Worm (Caenorhabditis elegans) whole organism, L2 larva: ENCODE results near the gene R05D3.3.
"Not testable (repeated sequence)": the region's sequence is repeated elsewhere in the genome, so short reads cannot be mapped to it uniquely, and the experiment has no call there.

Source experiments
- C34F6.9 ChIP-seq: fragments of 150-350 bp; optimal IDR thresholded peaks from 2 replicates; lab custom pipeline; 2014; ENCODE audit warnings: missing biosample characterization, missing genetic modification characterization
- Y55F3AM.14 ChIP-seq: fragments of 200-800 bp; sonication (Bioruptor generic); optimal IDR thresholded peaks from 2 replicates; lab custom pipeline; 2018; ENCODE audit warnings: mild to moderate bottlenecking, missing genetic modification characterization, missing compliant biosample characterization
- ZK546.5 ChIP-seq: sonication (generic microtip); optimal IDR thresholded peaks from 2 replicates; lab custom pipeline; 2017; ENCODE audit warnings: missing biosample characterization, missing genetic modification characterization
- alr-1 ChIP-seq: fragments of 150-350 bp; optimal IDR thresholded peaks from 2 replicates; lab custom pipeline; 2014; ENCODE audit warnings: missing biosample characterization, missing genetic modification characterization
- aly-2 ChIP-seq: fragments of 150-350 bp; optimal IDR thresholded peaks from 2 replicates; lab custom pipeline; 2014; ENCODE audit warnings: missing biosample characterization, missing genetic modification characterization
- ama-1 ChIP-seq: fragments of 150-350 bp; optimal IDR thresholded peaks from 2 replicates; lab custom pipeline; 2018; ENCODE audit warnings: inconsistent platforms
- ceh-16 ChIP-seq: fragments of 150-350 bp; optimal IDR thresholded peaks from 2 replicates; lab custom pipeline; 2014; ENCODE audit warnings: missing biosample characterization, missing genetic modification characterization
- ceh-82 ChIP-seq: fragments of 150-350 bp; optimal IDR thresholded peaks from 2 replicates; lab custom pipeline; 2014; ENCODE audit warnings: missing biosample characterization, missing genetic modification characterization
- crh-2 ChIP-seq: sonication (generic microtip); optimal IDR thresholded peaks from 2 replicates; lab custom pipeline; 2017; ENCODE audit warnings: missing biosample characterization, missing genetic modification characterization
- egl-27 ChIP-seq: sonication (generic microtip); optimal IDR thresholded peaks from 3 replicates; lab custom pipeline; 2017; ENCODE audit warnings: missing biosample characterization, missing genetic modification reagents, missing genetic modification characterization
- elt-1 ChIP-seq: fragments of 150-350 bp; optimal IDR thresholded peaks from 2 replicates; lab custom pipeline; 2014; ENCODE audit warnings: missing biosample characterization, missing genetic modification characterization
- elt-3 ChIP-seq: sonication (generic microtip); optimal IDR thresholded peaks from 2 replicates; lab custom pipeline; 2017; ENCODE audit warnings: missing biosample characterization, missing genetic modification characterization
- fos-1 ChIP-seq: fragments of 150-350 bp; optimal IDR thresholded peaks from 2 replicates; lab custom pipeline; 2014; ENCODE audit warnings: missing biosample characterization, missing genetic modification characterization
- gmeb-1 ChIP-seq: fragments of 150-350 bp; optimal IDR thresholded peaks from 2 replicates; lab custom pipeline; 2014; ENCODE audit warnings: missing biosample characterization, missing genetic modification characterization
- lin-11 ChIP-seq: fragments of 150-350 bp; sonication (generic microtip); optimal IDR thresholded peaks from 2 replicates; lab custom pipeline; 2014; ENCODE audit warnings: missing biosample characterization, missing genetic modification characterization, inconsistent platforms, mixed read lengths
- lin-13 ChIP-seq: fragments of 150-350 bp; optimal IDR thresholded peaks from 2 replicates; lab custom pipeline; 2014; ENCODE audit warnings: missing biosample characterization, missing genetic modification reagents, missing genetic modification characterization
- lin-39 ChIP-seq: fragments of 150-350 bp; optimal IDR thresholded peaks from 2 replicates; lab custom pipeline; 2014; ENCODE audit warnings: missing biosample characterization, missing genetic modification reagents, missing genetic modification characterization
- mab-5 ChIP-seq: fragments of 150-350 bp; optimal IDR thresholded peaks from 2 replicates; lab custom pipeline; 2014; ENCODE audit warnings: missing biosample characterization, missing genetic modification characterization
- mbf-1 ChIP-seq: sonication (generic microtip); optimal IDR thresholded peaks from 2 replicates; lab custom pipeline; 2017; ENCODE audit warnings: missing biosample characterization, missing genetic modification characterization
- mdl-1 ChIP-seq, 2 experiments: fragments of 150-350 bp in 1 of 2; sonication (generic microtip) in 1 of 2; optimal IDR thresholded peaks; 2 replicates each; lab custom pipeline; 2017; ENCODE audit warnings: missing biosample characterization in 2 of 2, missing genetic modification characterization in 2 of 2
- nhr-10 ChIP-seq: sonication (generic microtip); optimal IDR thresholded peaks from 2 replicates; lab custom pipeline; 2017; ENCODE audit warnings: missing biosample characterization, missing genetic modification characterization
- nhr-12 ChIP-seq: fragments of 150-350 bp; optimal IDR thresholded peaks from 2 replicates; lab custom pipeline; 2014; ENCODE audit warnings: missing biosample characterization, missing genetic modification characterization
- nhr-129 ChIP-seq: fragments of 150-350 bp; optimal IDR thresholded peaks from 2 replicates; lab custom pipeline; 2014; ENCODE audit warnings: missing biosample characterization, missing genetic modification characterization
- nhr-21 ChIP-seq: fragments of 150-350 bp; optimal IDR thresholded peaks from 2 replicates; lab custom pipeline; 2014; ENCODE audit warnings: missing biosample characterization, missing genetic modification characterization
- nhr-23 ChIP-seq: fragments of 150-350 bp; optimal IDR thresholded peaks from 2 replicates; lab custom pipeline; 2014; ENCODE audit warnings: missing biosample characterization, missing genetic modification reagents, missing genetic modification characterization
- nhr-237 ChIP-seq: fragments of 150-350 bp; optimal IDR thresholded peaks from 2 replicates; lab custom pipeline; 2014; ENCODE audit warnings: missing biosample characterization, missing genetic modification characterization
- nhr-25 ChIP-seq: fragments of 150-350 bp; sonication (generic microtip); optimal IDR thresholded peaks from 3 replicates; lab custom pipeline; 2014; ENCODE audit warnings: missing biosample characterization, missing genetic modification characterization
- nhr-6 ChIP-seq: fragments of 150-350 bp; optimal IDR thresholded peaks from 2 replicates; lab custom pipeline; 2014; ENCODE audit warnings: missing biosample characterization, missing genetic modification characterization
- sem-4 ChIP-seq: fragments of 150-350 bp; optimal IDR thresholded peaks from 2 replicates; lab custom pipeline; 2014; ENCODE audit warnings: missing biosample characterization, missing genetic modification reagents, missing genetic modification characterization
- skn-1 ChIP-seq: sonication (generic microtip); optimal IDR thresholded peaks from 2 replicates; lab custom pipeline; 2017; ENCODE audit warnings: missing biosample characterization, missing genetic modification characterization
- sma-3 ChIP-seq: sonication (generic microtip); optimal IDR thresholded peaks from 2 replicates; lab custom pipeline; 2016; ENCODE audit warnings: missing genetic modification reagents, missing genetic modification characterization, missing compliant biosample characterization
- sma-9 ChIP-seq, 2 experiments: fragments of 150-350 bp in 1 of 2; sonication (generic microtip) in 1 of 2; optimal IDR thresholded peaks; 2 replicates each; lab custom pipeline; 2014 to 2016; ENCODE audit warnings: missing genetic modification characterization in 2 of 2, mild to moderate bottlenecking in 1 of 2, missing biosample characterization in 1 of 2, missing compliant biosample characterization in 1 of 2, missing genetic modification reagents in 1 of 2, moderate library complexity in 1 of 2
- snpc-4 ChIP-seq: fragments of 150-350 bp; optimal IDR thresholded peaks from 2 replicates; lab custom pipeline; 2014; ENCODE audit warnings: missing biosample characterization, missing genetic modification characterization
- unc-39 ChIP-seq: fragments of 150-350 bp; optimal IDR thresholded peaks from 2 replicates; lab custom pipeline; 2014; ENCODE audit warnings: missing biosample characterization, missing genetic modification characterization
- unc-55 ChIP-seq: fragments of 150-350 bp; sonication (generic microtip); optimal IDR thresholded peaks from 3 replicates; lab custom pipeline; 2014; ENCODE audit warnings: missing biosample characterization, missing genetic modification reagents, missing genetic modification characterization
- unc-62 ChIP-seq: fragments of 150-350 bp; optimal IDR thresholded peaks from 2 replicates; lab custom pipeline; 2014; ENCODE audit warnings: missing biosample characterization, missing genetic modification reagents, missing genetic modification characterization
- zag-1 ChIP-seq: fragments of 150-350 bp; optimal IDR thresholded peaks from 2 replicates; lab custom pipeline; 2014; ENCODE audit warnings: missing biosample characterization, missing genetic modification characterization
- ztf-1 ChIP-seq: fragments of 200-800 bp; sonication (Bioruptor generic); conservative IDR thresholded peaks from 2 replicates; pipeline ENCODE4 v1.3.6; 2022; ENCODE audit warnings: missing genetic modification characterization, missing compliant biosample characterization
- ztf-11 ChIP-seq: sonication (generic microtip); optimal IDR thresholded peaks from 2 replicates; lab custom pipeline; 2017; ENCODE audit warnings: missing biosample characterization, missing genetic modification characterization
- ztf-4 ChIP-seq: fragments of 150-350 bp; optimal IDR thresholded peaks from 2 replicates; lab custom pipeline; 2014; ENCODE audit warnings: missing biosample characterization, missing genetic modification characterization

Gene R05D3.3

DNA sequence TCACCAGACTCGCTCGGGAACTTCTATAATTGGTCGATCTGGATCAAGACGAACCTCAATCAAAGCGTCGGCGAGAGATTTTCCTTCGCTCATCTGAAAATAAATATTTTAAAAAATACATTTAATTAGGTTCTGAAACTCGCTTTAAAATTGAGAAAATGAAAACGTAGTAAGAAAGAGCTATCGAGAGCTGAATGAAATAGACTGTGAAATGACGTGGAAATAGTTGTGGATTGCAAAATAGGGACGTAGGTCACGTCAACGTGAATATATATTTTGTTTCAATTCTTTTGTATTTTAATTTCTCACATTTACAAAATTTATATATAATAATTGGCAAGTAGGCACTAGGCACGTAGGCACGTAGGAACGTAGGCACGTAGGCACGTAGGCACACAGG is 29.4 kb upstream of the R05D3.3 start, which contains the start of gene ZC262.4:
ZC262.4 (minus strand) TSS at position 101 of the 400 bp plus-strand sequence.
- no peak for TF ChIP-seq elt-3
- TF ChIP-seq Y55F3AM.14 (GFP tag; lab: Kevin White, UChicago), result no peak
- TF ChIP-seq gmeb-1 (tag; lab: Kevin White, UChicago), result no peak
- no peak for TF ChIP-seq sma-9 (GFP tag; optimal IDR thresholded peaks at IDR 0.05; lab: Kevin White, UChicago)
- TF ChIP-seq sma-9 (tag; optimal IDR thresholded peaks at IDR 0.05; lab: Kevin White, UChicago), result no peak
- TF ChIP-seq C34F6.9, result no peak
- TF ChIP-seq sem-4 (tag; lab: Kevin White, UChicago), result no peak

DNA sequence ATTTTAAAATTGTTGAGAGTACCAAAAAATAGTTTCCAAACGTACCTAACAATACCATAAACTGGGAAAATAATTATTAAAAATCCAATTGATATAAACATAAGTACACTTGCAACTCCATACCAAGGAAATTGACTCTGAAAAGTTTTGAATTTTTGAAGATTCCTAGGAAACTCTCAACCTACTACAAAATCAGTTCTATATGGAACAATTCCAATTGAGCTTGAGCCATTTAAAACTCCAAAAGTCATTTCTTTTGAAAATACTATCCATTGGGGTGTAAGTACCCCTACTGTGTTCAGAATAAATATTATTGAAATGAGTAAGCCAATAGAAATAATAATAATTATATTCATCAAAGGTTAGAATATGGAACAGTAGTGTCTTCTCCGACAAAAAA is 24.4 kb upstream of the R05D3.3 start, which contains the start of gene clc-28:
clc-28 (minus strand) TSS at position 101 of the 400 bp plus-strand sequence.
- TF ChIP-seq nhr-25, skn-1, sem-4 (tag; lab: Kevin White, UChicago): not testable (repeated sequence)

DNA sequence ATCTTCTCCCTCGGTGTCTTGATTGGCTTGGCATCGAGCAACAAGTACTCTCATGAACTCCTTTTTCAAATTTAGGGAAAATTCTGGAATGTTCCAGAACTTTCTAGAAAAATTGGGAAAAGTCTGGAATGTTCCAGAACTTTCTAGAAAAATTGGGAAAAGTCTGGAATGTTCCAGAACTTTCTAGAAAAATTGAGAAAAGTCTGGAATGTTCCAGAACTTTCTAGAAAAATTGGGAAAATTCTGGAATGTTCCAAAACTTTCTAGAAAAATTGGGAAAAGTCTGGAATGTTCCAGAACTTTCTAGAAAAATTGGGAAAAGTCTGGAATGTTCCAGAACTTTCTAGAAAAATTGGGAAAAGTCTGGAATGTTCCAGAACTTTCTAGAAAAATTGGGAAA is 19.5 kb upstream of the R05D3.3 start, which contains the start of gene ZC262.7:
ZC262.7 (minus strand) TSS at position 54 of the 400 bp plus-strand sequence.
- TF ChIP-seq Y55F3AM.14 (GFP tag; lab: Kevin White, UChicago); unc-62 (GFP tag; lab: Kevin White, UChicago); nhr-23 (tag; lab: Kevin White, UChicago): not testable (repeated sequence)
- TF ChIP-seq, all 48 proteins: peak for 0; not testable (repeated sequence) for 48

DNA sequence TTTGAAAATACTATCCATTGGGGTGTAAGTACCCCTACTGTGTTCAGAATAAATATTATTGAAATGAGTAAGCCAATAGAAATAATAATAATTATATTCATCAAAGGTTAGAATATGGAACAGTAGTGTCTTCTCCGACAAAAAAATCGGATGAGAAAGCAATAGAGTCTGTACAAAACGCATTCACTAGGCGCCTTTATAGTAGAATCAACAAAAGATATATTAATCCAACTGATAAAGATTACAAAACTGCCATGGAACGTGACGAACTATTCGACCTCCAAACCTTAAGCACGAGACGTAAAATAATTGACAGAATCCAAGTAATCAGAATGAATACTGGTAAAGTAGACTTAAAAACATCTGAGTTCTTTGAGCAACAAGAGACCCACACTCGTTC is 16.0 kb upstream of the R05D3.3 start, which contains the start of gene clc-29:
clc-29 (minus strand) TSS at position 101 of the 400 bp plus-strand sequence.
- TF ChIP-seq zag-1 (tag; lab: Kevin White, UChicago); ZK546.5; sma-9 (GFP tag; optimal IDR thresholded peaks at IDR 0.05; lab: Kevin White, UChicago); sma-9 (tag; optimal IDR thresholded peaks at IDR 0.05; lab: Kevin White, UChicago): not testable (repeated sequence)

DNA sequence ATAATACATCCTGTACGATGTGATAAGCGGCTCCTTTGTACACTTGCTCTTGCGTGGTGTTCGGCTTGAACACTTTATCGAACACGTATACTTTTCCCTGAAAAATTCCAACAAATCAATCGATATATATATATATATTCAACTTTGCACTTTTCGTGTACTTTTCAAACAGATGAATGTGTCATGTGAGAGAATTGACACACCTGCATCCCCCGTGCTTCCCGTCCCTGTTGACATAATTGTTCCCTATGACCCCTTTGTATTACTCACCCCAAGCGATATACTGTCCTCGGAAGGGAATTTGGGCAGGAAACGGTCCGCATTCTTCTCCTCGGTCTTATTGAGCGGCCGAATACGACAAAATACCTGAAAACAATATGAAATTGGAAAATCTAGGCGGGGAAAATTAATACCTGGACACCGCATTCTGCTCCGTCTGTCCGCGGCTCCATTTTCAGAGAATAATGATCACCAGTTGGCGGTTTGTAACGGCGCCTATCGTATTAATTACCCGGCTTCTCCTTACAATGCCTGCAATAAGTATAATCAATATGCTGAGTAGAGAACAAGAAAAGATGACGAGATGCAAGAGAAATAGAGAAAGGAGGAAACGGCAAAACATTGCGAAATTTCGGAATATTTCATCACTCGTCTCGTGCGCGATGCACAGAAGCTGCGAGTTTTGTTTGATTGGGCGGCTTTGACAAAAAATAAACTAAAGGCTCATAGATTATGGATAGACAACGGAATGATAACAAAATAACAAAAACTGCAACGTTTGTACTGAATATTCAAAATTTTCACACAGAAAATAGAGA is 9.0 kb upstream of the R05D3.3 start, which contains the start of gene unc-116:
unc-116 (minus strand) TSS at position 531 of the 818 bp plus-strand sequence.
- TF ChIP-seq egl-27 (no peak), unc-39 (tag; lab: Kevin White, UChicago) (no peak), sma-3 (GFP tag; lab: Kevin White, UChicago) (no peak), lin-39 (tag; lab: Kevin White, UChicago) (no peak), snpc-4 (tag; lab: Kevin White, UChicago) (peak; percentile 27), nhr-21 (no peak), gmeb-1 (tag; lab: Kevin White, UChicago) (no peak), unc-62 (GFP tag; lab: Kevin White, UChicago) (no peak), ceh-82 (tag; lab: Kevin White, UChicago) (no peak), lin-13 (peak; percentile 51), ama-1 (lab: Kevin White, UChicago) (no peak), elt-1 (tag; lab: Kevin White, UChicago) (no peak), sem-4 (tag; lab: Kevin White, UChicago) (peak; percentile 1), zag-1 (tag; lab: Kevin White, UChicago) (peak; percentile 54), crh-2 (peak; percentile 51), mbf-1 (tag; lab: Kevin White, UChicago) (no peak), ztf-1 (GFP tag; lab: Robert Waterston, UW) (no peak), C34F6.9 (peak; percentile 78), skn-1 (tag; lab: Kevin White, UChicago) (no peak), Y55F3AM.14 (GFP tag; lab: Kevin White, UChicago) (no peak), mdl-1 (tag; optimal IDR thresholded peaks at IDR 0.05; lab: Kevin White, UChicago) (peak; percentile 16 to 70), nhr-6 (tag; lab: Kevin White, UChicago) (no peak), alr-1 (no peak), nhr-23 (tag; lab: Kevin White, UChicago) (no peak), ztf-4 (tag; lab: Kevin White, UChicago) (peak; percentile 55), ceh-16 (tag; lab: Kevin White, UChicago) (no peak), lin-11 (tag; lab: Kevin White, UChicago) (no peak), mab-5 (tag; lab: Kevin White, UChicago) (no peak), nhr-12 (tag; lab: Kevin White, UChicago) (no peak), fos-1 (tag; lab: Kevin White, UChicago) (no peak), nhr-10 (tag; lab: Kevin White, UChicago) (no peak), unc-55 (peak; percentile 92), nhr-129 (tag; lab: Kevin White, UChicago) (peak; percentile 91), sma-9 (GFP tag; optimal IDR thresholded peaks at IDR 0.05; lab: Kevin White, UChicago) (peak; percentile 67), sma-9 (tag; optimal IDR thresholded peaks at IDR 0.05; lab: Kevin White, UChicago) (no peak), nhr-25 (tag; lab: Kevin White, UChicago) (peak; percentile 2), elt-3 (no peak), nhr-237 (tag; lab: Kevin White, UChicago) (no peak), ZK546.5 (no peak), aly-2 (no peak), ztf-11 (tag; lab: Kevin White, UChicago) (no peak)
